Worm (Caenorhabditis elegans) whole organism, mixed stage, embryonic: ENCODE results near the gene cbn-1.

Source experiments
- M03D4.4 ChIP-seq: sonication (generic microtip); optimal IDR thresholded peaks from 2 replicates; lab custom pipeline; 2017; ENCODE audit warnings: mild to moderate bottlenecking, missing genetic modification characterization, missing compliant biosample characterization
- bed-3 ChIP-seq: fragments of 200-800 bp; sonication (Bioruptor generic); optimal IDR thresholded peaks from 3 replicates; lab custom pipeline; 2018; ENCODE audit warnings: mild to moderate bottlenecking, missing genetic modification characterization, moderate library complexity, missing compliant biosample characterization
- blmp-1 ChIP-seq: fragments of 150-350 bp; optimal IDR thresholded peaks from 2 replicates; lab custom pipeline; 2014; ENCODE audit warnings: missing biosample characterization, missing genetic modification characterization
- ceh-39 ChIP-seq: fragments of 150-350 bp; optimal IDR thresholded peaks from 2 replicates; lab custom pipeline; 2014; ENCODE audit warnings: missing biosample characterization, missing genetic modification characterization
- ceh-43 ChIP-seq: fragments of 200-800 bp; sonication (Bioruptor generic); optimal IDR thresholded peaks from 2 replicates; lab custom pipeline; 2018; ENCODE audit warnings: mild to moderate bottlenecking, missing genetic modification characterization, moderate library complexity, missing compliant biosample characterization
- ceh-83 ChIP-seq: fragments of 200-800 bp; sonication (Bioruptor generic); optimal IDR thresholded peaks from 2 replicates; lab custom pipeline; 2018; ENCODE audit warnings: mild to moderate bottlenecking, missing genetic modification characterization, missing compliant biosample characterization
- ces-1 ChIP-seq: fragments of 150-350 bp; optimal IDR thresholded peaks from 2 replicates; lab custom pipeline; 2014; ENCODE audit warnings: missing biosample characterization, missing genetic modification reagents, missing genetic modification characterization
- cnd-1 ChIP-seq: fragments of 200-800 bp; sonication (Bioruptor generic); optimal IDR thresholded peaks from 2 replicates; lab custom pipeline; 2018; ENCODE audit warnings: mild to moderate bottlenecking, missing genetic modification characterization, missing compliant biosample characterization
- drap-1 ChIP-seq: fragments of 200-800 bp; sonication (Bioruptor generic); optimal IDR thresholded peaks from 3 replicates; lab custom pipeline; 2018; ENCODE audit warnings: mild to moderate bottlenecking, missing genetic modification characterization, missing compliant biosample characterization
- elt-3 ChIP-seq: fragments of 150-350 bp; optimal IDR thresholded peaks from 2 replicates; lab custom pipeline; 2014; ENCODE audit warnings: missing biosample characterization, missing genetic modification characterization
- flh-1 ChIP-seq: fragments of 200-800 bp; sonication (Bioruptor generic); optimal IDR thresholded peaks from 2 replicates; lab custom pipeline; 2018; ENCODE audit warnings: mild to moderate bottlenecking, missing genetic modification characterization, moderate library complexity, missing compliant biosample characterization
- ham-2 ChIP-seq: fragments of 200-800 bp; sonication (Bioruptor generic); optimal IDR thresholded peaks from 2 replicates; lab custom pipeline; 2018; ENCODE audit warnings: mild to moderate bottlenecking, missing genetic modification characterization, missing compliant biosample characterization
- hlh-1 ChIP-seq: fragments of 150-350 bp; optimal IDR thresholded peaks from 2 replicates; lab custom pipeline; 2014; ENCODE audit warnings: missing biosample characterization, missing genetic modification reagents, missing genetic modification characterization
- lin-13 ChIP-seq: fragments of 150-350 bp; optimal IDR thresholded peaks from 2 replicates; lab custom pipeline; 2014; ENCODE audit warnings: missing biosample characterization, missing genetic modification characterization
- lin-32 ChIP-seq: fragments of 200-800 bp; sonication (Bioruptor generic); optimal IDR thresholded peaks from 2 replicates; lab custom pipeline; 2018; ENCODE audit warnings: mild to moderate bottlenecking, missing genetic modification characterization, missing compliant biosample characterization
- lsy-2 ChIP-seq: fragments of 150-350 bp; optimal IDR thresholded peaks from 2 replicates; lab custom pipeline; 2014; ENCODE audit warnings: missing biosample characterization, missing genetic modification characterization
- mab-5 ChIP-seq: fragments of 150-350 bp; optimal IDR thresholded peaks from 2 replicates; lab custom pipeline; 2014; ENCODE audit warnings: missing biosample characterization, missing genetic modification characterization
- mls-2 ChIP-seq: sonication (generic microtip); optimal IDR thresholded peaks from 2 replicates; lab custom pipeline; 2016; ENCODE audit warnings: mild to moderate bottlenecking, missing genetic modification characterization, moderate library complexity, missing compliant biosample characterization
- nhr-2 ChIP-seq: fragments of 150-350 bp; optimal IDR thresholded peaks from 2 replicates; lab custom pipeline; 2014; ENCODE audit warnings: missing biosample characterization, missing genetic modification characterization
- nhr-28 ChIP-seq: fragments of 150-350 bp; optimal IDR thresholded peaks from 2 replicates; lab custom pipeline; 2014; ENCODE audit warnings: missing biosample characterization, missing genetic modification characterization
- nhr-76 ChIP-seq: sonication (generic microtip); optimal IDR thresholded peaks from 2 replicates; lab custom pipeline; 2017; ENCODE audit warnings: missing biosample characterization, missing genetic modification characterization
- pha-4 ChIP-seq: fragments of 150-350 bp; optimal IDR thresholded peaks from 2 replicates; lab custom pipeline; 2018; ENCODE audit warnings: missing biosample characterization, missing genetic modification reagents, missing genetic modification characterization
- sem-2 ChIP-seq: fragments of 200-800 bp; sonication (Bioruptor generic); optimal IDR thresholded peaks from 2 replicates; lab custom pipeline; 2018; ENCODE audit warnings: mild to moderate bottlenecking, missing genetic modification characterization, missing compliant biosample characterization
- sptf-1 ChIP-seq: sonication (generic microtip); optimal IDR thresholded peaks from 2 replicates; lab custom pipeline; 2017; ENCODE audit warnings: mild to moderate bottlenecking, missing genetic modification characterization, moderate library complexity, missing compliant biosample characterization
- tbx-8 ChIP-seq: fragments of 200-800 bp; sonication (Bioruptor generic); optimal IDR thresholded peaks from 2 replicates; lab custom pipeline; 2018; ENCODE audit warnings: mild to moderate bottlenecking, missing genetic modification characterization, moderate library complexity, missing compliant biosample characterization
- unc-62 ChIP-seq: fragments of 150-350 bp; optimal IDR thresholded peaks from 2 replicates; lab custom pipeline; 2014; ENCODE audit warnings: missing biosample characterization, missing genetic modification reagents, missing genetic modification characterization
- zip-8 ChIP-seq: fragments of 150-350 bp; optimal IDR thresholded peaks from 2 replicates; lab custom pipeline; 2014; ENCODE audit warnings: missing biosample characterization, missing genetic modification characterization

The cbn-1 gene

DNA sequence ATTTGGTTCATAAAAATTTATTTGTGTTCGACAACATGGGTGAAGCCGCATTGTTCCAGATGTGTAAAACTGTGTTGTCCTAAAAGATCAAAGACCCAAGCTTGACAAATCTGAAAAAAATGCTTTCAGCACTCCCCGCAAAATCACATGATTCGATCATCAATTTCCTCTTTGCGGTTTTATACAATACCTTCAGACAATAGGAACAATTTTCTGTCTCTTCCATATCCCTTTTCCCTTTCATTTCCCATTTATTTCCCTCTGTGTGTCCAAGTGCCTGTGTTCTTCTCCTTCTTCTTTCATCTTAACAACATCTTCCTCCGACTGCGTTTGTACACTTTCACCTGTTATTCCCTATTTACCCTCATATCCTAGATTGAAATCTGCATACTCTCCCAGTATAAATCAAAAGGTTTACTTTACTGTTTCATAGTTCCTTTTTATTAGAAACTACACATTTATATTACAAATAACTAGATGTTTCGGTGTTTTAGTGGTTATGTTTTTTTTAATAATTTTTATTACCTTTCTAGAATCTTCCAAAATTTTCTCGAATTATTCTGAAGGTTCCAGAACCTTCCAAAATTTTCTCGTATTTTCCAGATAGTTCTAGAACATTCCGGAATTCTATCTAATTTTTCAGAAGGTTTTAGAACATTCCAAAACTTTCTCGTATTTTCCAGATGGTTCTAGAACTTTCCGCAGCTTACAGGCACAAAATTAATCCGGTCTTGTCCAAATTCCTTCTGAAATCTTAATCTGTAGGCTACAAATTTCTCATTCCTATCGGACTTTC lies 31.1 kb downstream of the cbn-1 start, which contains the start of gene K01A2.5:
TSS of gene K01A2.5 (plus strand) at position 297 of the 796 bp plus-strand sequence.
- TF ChIP-seq unc-62 (peak; percentile 40), blmp-1 (peak; percentile 95), hlh-1 (tag; lab: Kevin White, UChicago) (no peak)

DNA sequence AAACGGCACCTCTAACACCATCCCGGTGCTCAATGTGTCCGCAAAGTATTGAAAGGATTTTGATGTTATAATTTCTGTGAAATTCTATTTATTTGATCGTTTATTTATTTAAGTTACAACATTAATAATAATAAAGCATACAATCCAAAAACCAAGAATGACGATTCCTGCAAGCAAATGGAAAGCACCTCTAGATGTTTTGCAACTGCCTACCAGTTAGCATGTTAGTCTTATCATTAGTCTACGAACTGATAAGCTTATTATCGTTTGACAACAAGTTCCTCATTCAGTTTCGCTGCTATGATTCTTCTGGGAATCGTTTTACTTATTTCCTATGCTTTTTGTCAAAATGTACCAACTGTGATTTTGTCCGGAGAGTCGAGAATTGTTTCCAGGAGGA lies 32.6 kb downstream of the cbn-1 start, which contains the start of gene K01A2.6:
TSS of gene K01A2.6 (plus strand) at position 301 of the 400 bp plus-strand sequence.
- no peak for TF ChIP-seq ham-2
- TF ChIP-seq hlh-1 (tag; lab: Kevin White, UChicago) = no peak
- TF ChIP-seq mab-5 (tag; lab: Kevin White, UChicago) = no peak
- no peak for TF ChIP-seq ces-1 (GFP tag; lab: Kevin White, UChicago)
- no peak for TF ChIP-seq elt-3 (tag; lab: Kevin White, UChicago)
- TF ChIP-seq sptf-1 (tag; lab: Kevin White, UChicago) = no peak
- TF ChIP-seq bed-3 (GFP tag; lab: Kevin White, UChicago) = no peak
- TF ChIP-seq ceh-43 (GFP tag; lab: Kevin White, UChicago) = no peak

DNA sequence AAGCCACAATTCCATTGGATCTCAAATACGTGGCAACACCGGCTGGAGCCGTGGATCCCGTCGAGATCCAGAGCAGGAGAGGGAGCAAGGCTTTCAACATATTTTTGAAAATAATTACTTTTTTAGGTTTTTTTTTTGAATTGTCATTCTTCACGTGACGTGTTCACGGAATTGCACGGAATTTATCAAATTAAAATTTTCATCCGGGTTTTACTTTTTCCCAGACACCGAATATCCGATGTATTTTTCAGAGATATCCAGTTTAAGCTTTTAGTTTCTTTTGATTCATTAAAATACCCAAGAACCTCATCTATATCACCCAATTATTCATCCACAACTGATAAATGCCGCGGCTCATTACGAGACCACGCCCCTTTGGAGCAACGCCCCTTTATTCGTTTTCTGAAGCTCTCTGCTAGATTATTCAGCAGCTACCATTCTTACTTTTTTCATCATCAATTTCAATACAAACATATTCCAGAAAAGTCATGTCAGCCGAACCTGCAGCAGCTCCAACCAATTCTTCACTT lies 35.3 kb downstream of the cbn-1 start, which contains the start of the genes clec-117 and B0432.1:
TSS of gene clec-117 (minus strand) at position 101 of the 530 bp plus-strand sequence.
TSS of gene B0432.1 (plus strand) at position 480 of the 530 bp plus-strand sequence.
- TF ChIP-seq cnd-1 (tag; lab: Kevin White, UChicago) = no peak
- TF ChIP-seq sem-2 (GFP tag; lab: Kevin White, UChicago) = no peak
- TF ChIP-seq pha-4 (tag; lab: Kevin White, UChicago) = no peak
- TF ChIP-seq drap-1 (GFP tag; lab: Kevin White, UChicago) = no peak
- no peak for TF ChIP-seq M03D4.4 (tag; lab: Kevin White, UChicago)
- no peak for TF ChIP-seq unc-62
- no peak for TF ChIP-seq flh-1 (GFP tag; lab: Kevin White, UChicago)
- TF ChIP-seq nhr-2 = no peak
- no peak for TF ChIP-seq bed-3 (GFP tag; lab: Kevin White, UChicago)
- TF ChIP-seq mls-2 (tag; lab: Kevin White, UChicago) = no peak
- TF ChIP-seq nhr-28 (tag; lab: Kevin White, UChicago) = no peak
- TF ChIP-seq elt-3 (tag; lab: Kevin White, UChicago) = no peak

DNA sequence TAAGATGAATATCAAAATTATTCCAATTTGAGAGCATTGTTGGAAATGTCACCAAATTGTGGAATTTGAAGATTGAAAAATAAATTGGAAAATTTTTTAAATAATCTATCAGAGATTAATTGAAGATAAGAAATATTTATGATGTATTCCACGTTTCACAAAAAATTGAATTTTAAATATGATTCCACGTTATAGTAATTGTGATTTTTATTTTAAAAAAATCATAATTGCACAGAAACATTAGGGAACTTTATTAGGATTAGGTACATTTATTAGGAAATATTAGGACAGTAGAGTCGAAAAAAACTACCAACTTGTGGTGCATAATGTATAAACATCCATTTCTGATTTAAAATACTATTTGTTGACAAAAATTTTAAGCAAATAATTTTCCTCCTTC lies 37.7 kb downstream of the cbn-1 start, which contains the start of gene B0432.11:
TSS of gene B0432.11 (minus strand) at position 101 of the 400 bp plus-strand sequence.
- TF ChIP-seq zip-8 (tag; lab: Kevin White, UChicago) (no peak), cnd-1 (tag; lab: Kevin White, UChicago) (no peak), drap-1 (GFP tag; lab: Kevin White, UChicago) (no peak), nhr-76 (no peak), lin-13 (tag; lab: Kevin White, UChicago) (no peak), flh-1 (GFP tag; lab: Kevin White, UChicago) (no peak), ceh-43 (GFP tag; lab: Kevin White, UChicago) (no peak), lin-32 (no peak), elt-3 (tag; lab: Kevin White, UChicago) (no peak), lsy-2 (tag; lab: Kevin White, UChicago) (no peak), bed-3 (GFP tag; lab: Kevin White, UChicago) (no peak), sem-2 (GFP tag; lab: Kevin White, UChicago) (no peak), nhr-28 (tag; lab: Kevin White, UChicago) (no peak), tbx-8 (GFP tag; lab: Kevin White, UChicago) (no peak), ceh-83 (GFP tag; lab: Kevin White, UChicago) (no peak), pha-4 (tag; lab: Kevin White, UChicago) (no peak), hlh-1 (tag; lab: Kevin White, UChicago) (no peak), ceh-39 (tag; lab: Kevin White, UChicago) (no peak), mls-2 (tag; lab: Kevin White, UChicago) (no peak)

DNA sequence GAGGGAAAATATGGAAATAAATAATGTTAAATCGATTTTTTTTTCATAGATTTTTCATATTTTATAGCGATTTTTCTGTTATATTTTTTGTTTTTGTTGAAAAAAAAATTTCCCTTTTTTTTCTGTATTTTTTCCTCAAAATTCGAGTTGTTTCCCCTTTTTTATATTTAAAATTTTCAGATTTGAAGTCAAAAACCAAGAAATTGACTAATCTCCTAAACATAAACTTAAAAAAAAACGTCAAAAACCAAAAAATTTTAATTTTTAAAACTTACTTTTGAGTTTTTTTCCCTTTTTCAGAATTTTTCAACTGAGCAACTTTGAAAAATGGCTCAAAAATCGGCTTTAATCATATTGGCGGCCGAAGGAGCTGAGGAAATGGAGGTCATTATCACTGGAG lies 42.0 kb downstream of the cbn-1 start, which contains the start of gene djr-1.1:
TSS of gene djr-1.1 (plus strand) at position 301 of the 400 bp plus-strand sequence.
- TF ChIP-seq zip-8 (tag; lab: Kevin White, UChicago) = no peak
- no peak for TF ChIP-seq elt-3 (tag; lab: Kevin White, UChicago)
